Worm (Caenorhabditis elegans) whole organism, L1 larva: Measurements from ENCODE around the gene lgc-45.
A peak's percentile ranks its signal among the peaks of the same experiment; 100 is the strongest.

Experiments used
- C04F5.9 ChIP-seq: sonication (generic microtip); optimal IDR thresholded peaks from 2 replicates; lab custom pipeline; 2016; ENCODE audit warnings: missing genetic modification characterization, missing compliant biosample characterization
- C16A3.4 ChIP-seq: fragments of 150-350 bp; optimal IDR thresholded peaks from 2 replicates; lab custom pipeline; 2014; ENCODE audit warnings: missing biosample characterization, missing genetic modification characterization
- F16B12.6 ChIP-seq: fragments of 150-350 bp; optimal IDR thresholded peaks from 2 replicates; lab custom pipeline; 2014; ENCODE audit warnings: missing biosample characterization, missing genetic modification characterization
- blmp-1 ChIP-seq: fragments of 150-350 bp; optimal IDR thresholded peaks from 2 replicates; lab custom pipeline; 2014; ENCODE audit warnings: missing biosample characterization, missing genetic modification characterization
- ceh-82 ChIP-seq, 3 experiments: fragments of 150-350 bp in 1 of 3; sonication (generic microtip) in 2 of 3; optimal IDR thresholded peaks; 2 replicates each; lab custom pipeline; 2014 to 2017; ENCODE audit warnings: missing biosample characterization in 3 of 3, missing genetic modification characterization in 3 of 3
- ceh-88 ChIP-seq: fragments of 200-800 bp; sonication (Bioruptor generic); IDR thresholded peaks from 2 replicates; pipeline ENCODE4 v1.3.6; 2022; ENCODE audit warnings: missing genetic modification characterization, missing compliant biosample characterization
- dpl-1 ChIP-seq, 3 experiments: fragments of 150-350 bp in 2 of 3; sonication (generic microtip) in 1 of 3; optimal IDR thresholded peaks; 2 replicates each; lab custom pipeline; 2014 to 2017; ENCODE audit warnings: missing biosample characterization in 3 of 3, missing genetic modification characterization in 3 of 3, missing genetic modification reagents in 3 of 3
- dsc-1 ChIP-seq: sonication (generic microtip); optimal IDR thresholded peaks from 2 replicates; lab custom pipeline; 2016; ENCODE audit warnings: mild to moderate bottlenecking, missing genetic modification characterization, missing compliant biosample characterization
- efl-1 ChIP-seq, 4 experiments: fragments of 150-350 bp; optimal IDR thresholded peaks in 3 of 4; peaks in 1 of 4; 1 replicate in 1 of 4; 2 replicates in 3 of 4; lab custom pipeline; 2014; ENCODE audit warnings: missing biosample characterization in 2 of 4, missing genetic modification characterization in 2 of 4, missing genetic modification reagents in 2 of 4
- egl-13 ChIP-seq: sonication (generic microtip); optimal IDR thresholded peaks from 2 replicates; lab custom pipeline; 2016; ENCODE audit warnings: missing genotype, missing genetic modification reagents, missing genetic modification characterization, missing compliant biosample characterization
- fkh-10 ChIP-seq: sonication (generic microtip); optimal IDR thresholded peaks from 2 replicates; lab custom pipeline; 2017; ENCODE audit warnings: missing biosample characterization, missing genetic modification reagents, missing genetic modification characterization
- fkh-4 ChIP-seq: sonication (generic microtip); optimal IDR thresholded peaks from 2 replicates; lab custom pipeline; 2016; ENCODE audit warnings: missing compliant biosample characterization, missing genetic modification characterization, borderline replicate concordance
- fkh-8 ChIP-seq: sonication (generic microtip); optimal IDR thresholded peaks from 2 replicates; lab custom pipeline; 2016; ENCODE audit warnings: mild to moderate bottlenecking, missing genetic modification characterization, missing compliant biosample characterization
- fos-1 ChIP-seq: fragments of 150-350 bp; optimal IDR thresholded peaks from 2 replicates; lab custom pipeline; 2014; ENCODE audit warnings: missing biosample characterization, missing genetic modification characterization
- grh-1 ChIP-seq: fragments of 200-800 bp; sonication (Bioruptor generic); IDR thresholded peaks from 2 replicates; pipeline ENCODE4 v1.3.6; 2022; ENCODE audit warnings: missing genetic modification reagents, missing genetic modification characterization, missing compliant biosample characterization
- irx-1 ChIP-seq: sonication (generic microtip); optimal IDR thresholded peaks from 2 replicates; lab custom pipeline; 2016; ENCODE audit warnings: missing genetic modification characterization, missing compliant biosample characterization
- isw-1 ChIP-seq: fragments of 200-800 bp; sonication (Bioruptor generic); IDR thresholded peaks from 2 replicates; pipeline ENCODE4 v1.3.6; 2022; ENCODE audit warnings: missing genetic modification characterization, missing compliant biosample characterization
- lin-13 ChIP-seq: fragments of 150-350 bp; optimal IDR thresholded peaks from 2 replicates; lab custom pipeline; 2014; ENCODE audit warnings: missing biosample characterization, missing genetic modification reagents, missing genetic modification characterization
- lin-14 ChIP-seq: fragments of 200-800 bp; sonication (Bioruptor generic); optimal IDR thresholded peaks from 2 replicates; lab custom pipeline; 2018; ENCODE audit warnings: mild to moderate bottlenecking, missing genetic modification characterization, moderate library complexity, missing compliant biosample characterization
- lin-15B ChIP-seq: fragments of 150-350 bp; sonication (generic microtip); optimal IDR thresholded peaks from 3 replicates; lab custom pipeline; 2014; ENCODE audit warnings: missing biosample characterization, missing genetic modification characterization
- lin-35 ChIP-seq, 2 experiments: fragments of 150-350 bp; optimal IDR thresholded peaks; 2 replicates each; lab custom pipeline; 2014; ENCODE audit warnings: missing biosample characterization in 2 of 2, missing genetic modification characterization in 2 of 2, missing genetic modification reagents in 2 of 2
- lir-3 ChIP-seq: sonication (generic microtip); optimal IDR thresholded peaks from 2 replicates; lab custom pipeline; 2016; ENCODE audit warnings: mild to moderate bottlenecking, missing genetic modification characterization, moderate library complexity, missing compliant biosample characterization; ENCODE audit not compliant: poor library complexity
- lsy-2 ChIP-seq, 2 experiments: fragments of 150-350 bp; optimal IDR thresholded peaks; 2 replicates each; lab custom pipeline; 2014; ENCODE audit warnings: missing biosample characterization in 2 of 2, missing genetic modification characterization in 2 of 2
- mab-9 ChIP-seq: fragments of 200-800 bp; sonication (Bioruptor generic); IDR thresholded peaks from 2 replicates; pipeline ENCODE4 v1.3.6; 2022; ENCODE audit warnings: missing genetic modification reagents, missing genetic modification characterization, missing compliant biosample characterization
- mdl-1 ChIP-seq, 2 experiments: fragments of 150-350 bp; optimal IDR thresholded peaks; 2 replicates each; lab custom pipeline; 2014 to 2017; ENCODE audit warnings: missing biosample characterization in 2 of 2, missing genetic modification characterization in 2 of 2, inconsistent platforms in 1 of 2
- mep-1 ChIP-seq: fragments of 150-350 bp; optimal IDR thresholded peaks from 2 replicates; lab custom pipeline; 2014; ENCODE audit warnings: missing biosample characterization, missing genetic modification characterization
- nhr-19 ChIP-seq: fragments of 200-800 bp; sonication (Bioruptor generic); conservative IDR thresholded peaks from 2 replicates; pipeline ENCODE4 v1.3.6; 2022; ENCODE audit warnings: missing genetic modification characterization, missing compliant biosample characterization
- nhr-20 ChIP-seq: sonication (generic microtip); optimal IDR thresholded peaks from 2 replicates; lab custom pipeline; 2016; ENCODE audit warnings: mild to moderate bottlenecking, missing genetic modification characterization, missing compliant biosample characterization
- nhr-237 ChIP-seq: fragments of 150-350 bp; optimal IDR thresholded peaks from 2 replicates; lab custom pipeline; 2014; ENCODE audit warnings: missing biosample characterization, missing genetic modification characterization
- nhr-47 ChIP-seq: sonication (generic microtip); optimal IDR thresholded peaks from 2 replicates; lab custom pipeline; 2016; ENCODE audit warnings: mild to moderate bottlenecking, missing genetic modification characterization, moderate library complexity, missing compliant biosample characterization
- nhr-71 ChIP-seq: sonication (generic microtip); optimal IDR thresholded peaks from 2 replicates; lab custom pipeline; 2016; ENCODE audit warnings: mild to moderate bottlenecking, missing genetic modification characterization, moderate library complexity, missing compliant biosample characterization
- nhr-77 ChIP-seq: fragments of 150-350 bp; optimal IDR thresholded peaks from 2 replicates; lab custom pipeline; 2014; ENCODE audit warnings: missing biosample characterization, missing genetic modification characterization
- nhr-85 ChIP-seq: sonication (generic microtip); peaks from one replicate; lab custom pipeline; 2016; ENCODE audit warnings: missing genetic modification characterization, inconsistent platforms, missing compliant biosample characterization
- nhr-90 ChIP-seq: sonication (generic microtip); optimal IDR thresholded peaks from 2 replicates; lab custom pipeline; 2016; ENCODE audit warnings: mild to moderate bottlenecking, missing genetic modification characterization, missing compliant biosample characterization; ENCODE audit not compliant: poor library complexity
- pax-3 ChIP-seq: fragments of 200-800 bp; sonication (Bioruptor generic); optimal IDR thresholded peaks from 2 replicates; lab custom pipeline; 2018; ENCODE audit warnings: mild to moderate bottlenecking, missing genetic modification characterization, moderate library complexity, missing compliant biosample characterization
- rnt-1 ChIP-seq: sonication (generic microtip); optimal IDR thresholded peaks from 2 replicates; lab custom pipeline; 2016; ENCODE audit warnings: mild to moderate bottlenecking, missing genetic modification characterization, moderate library complexity, missing compliant biosample characterization
- snpc-4 ChIP-seq: fragments of 150-350 bp; optimal IDR thresholded peaks from 2 replicates; lab custom pipeline; 2014; ENCODE audit warnings: missing biosample characterization, missing genetic modification characterization
- snu-23 ChIP-seq: sonication (generic microtip); optimal IDR thresholded peaks from 2 replicates; lab custom pipeline; 2016; ENCODE audit warnings: missing genetic modification characterization, missing compliant biosample characterization
- swsn-7 ChIP-seq: sonication (generic microtip); optimal IDR thresholded peaks from 2 replicates; lab custom pipeline; 2016; ENCODE audit warnings: missing genetic modification characterization, missing compliant biosample characterization
- tbx-2 ChIP-seq: sonication (generic microtip); optimal IDR thresholded peaks from 2 replicates; lab custom pipeline; 2016; ENCODE audit warnings: missing genetic modification characterization, missing compliant biosample characterization
- unc-86 ChIP-seq: sonication (generic microtip); optimal IDR thresholded peaks from 2 replicates; lab custom pipeline; 2016; ENCODE audit warnings: missing genetic modification characterization, missing compliant biosample characterization
- unc-98 ChIP-seq: fragments of 200-800 bp; sonication (Bioruptor generic); IDR thresholded peaks from 2 replicates; pipeline ENCODE4 v1.3.6; 2022; ENCODE audit warnings: missing genetic modification characterization, missing compliant biosample characterization
- xbp-1 ChIP-seq: sonication (generic microtip); optimal IDR thresholded peaks from 2 replicates; lab custom pipeline; 2016; ENCODE audit warnings: missing genetic modification characterization, missing compliant biosample characterization

Gene lgc-45

DNA sequence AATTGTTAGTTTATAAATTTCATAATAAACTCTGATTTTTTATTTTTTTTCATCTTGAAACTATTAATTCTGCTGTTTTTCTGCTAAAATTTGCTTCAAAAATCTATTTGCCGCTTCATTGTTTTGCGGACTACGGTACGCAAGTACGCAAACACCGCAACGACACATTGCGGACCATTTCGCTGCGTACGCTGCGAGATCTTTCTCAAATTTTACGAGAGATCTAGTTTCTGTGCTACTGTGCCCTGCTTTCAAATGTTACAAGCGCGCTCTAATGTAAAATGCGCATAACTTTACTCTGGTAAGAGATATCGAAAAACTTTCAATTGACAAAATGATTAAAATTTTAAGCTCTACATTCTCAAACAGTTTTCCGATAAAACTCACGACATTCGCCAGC is 33.7 kb upstream of the lgc-45 start:
- TF ChIP-seq mdl-1 (tag; optimal IDR thresholded peaks at IDR 0.05; lab: Kevin White, UChicago) (peak in 1 of 2 experiments; percentile 27), lin-13 (GFP tag; lab: Kevin White, UChicago) (peak; percentile 61), efl-1 (optimal IDR thresholded peaks at IDR 0.05; lab: Kevin White, UChicago) (peak; percentile 71 to 79), efl-1 (GFP tag; optimal IDR thresholded peaks at IDR 0.05 in 1 of 2; lab: Kevin White, UChicago) (peak; percentile 66 to 97), nhr-47 (tag; lab: Kevin White, UChicago) (peak; percentile 84), unc-86 (tag; lab: Kevin White, UChicago) (peak; percentile 57), lin-35 (GFP tag; optimal IDR thresholded peaks at IDR 0.05; lab: Kevin White, UChicago) (peak; percentile 67 to 75), isw-1 (GFP tag; lab: Robert Waterston, UW) (peak; percentile 81), tbx-2 (tag; lab: Kevin White, UChicago) (peak; percentile 74), nhr-77 (tag; lab: Kevin White, UChicago) (peak; percentile 87), snu-23 (GFP tag; lab: Kevin White, UChicago) (peak; percentile 85), mab-9 (GFP tag; lab: Robert Waterston, UW) (peak; percentile 60; the same call in 1 of the 2 replicates), fkh-8 (tag; lab: Kevin White, UChicago) (peak; percentile 79), egl-13 (tag; lab: Kevin White, UChicago) (peak; percentile 45), fos-1 (tag; lab: Kevin White, UChicago) (peak; percentile 25), fkh-4 (peak; percentile 18), nhr-19 (GFP tag; lab: Robert Waterston, UW) (peak; percentile 88), irx-1 (tag; lab: Kevin White, UChicago) (peak; percentile 39), snpc-4 (peak; percentile 13), xbp-1 (tag; lab: Kevin White, UChicago) (peak; percentile 69), mep-1 (peak; percentile 45), F16B12.6 (peak; percentile 80), lin-15B (peak; percentile 84), lsy-2 (tag; optimal IDR thresholded peaks at IDR 0.05; lab: Kevin White, UChicago) (peak; percentile 94 to 97), blmp-1 (peak; percentile 15), lin-14 (GFP tag; lab: Kevin White, UChicago) (peak; percentile 81), nhr-20 (tag; lab: Kevin White, UChicago) (peak; percentile 79), dpl-1 (GFP tag; optimal IDR thresholded peaks at IDR 0.05; lab: Kevin White, UChicago) (peak; percentile 47 to 73 (median 67)), grh-1 (GFP tag; lab: Robert Waterston, UW) (peak; percentile 83), C16A3.4 (tag; lab: Kevin White, UChicago) (peak; percentile 51), rnt-1 (tag; lab: Kevin White, UChicago) (peak; percentile 73), nhr-237 (tag; lab: Kevin White, UChicago) (peak; percentile 34), fkh-10 (GFP tag; lab: Kevin White, UChicago) (peak; percentile 43), pax-3 (tag; lab: Kevin White, UChicago) (peak; percentile 77), C04F5.9 (tag; lab: Kevin White, UChicago) (peak; percentile 68), swsn-7 (tag; lab: Kevin White, UChicago) (peak; percentile 73), nhr-85 (tag; lab: Kevin White, UChicago) (peak; percentile 70), unc-98 (GFP tag; lab: Robert Waterston, UW) (peak; percentile 57; the same call in 1 of the 2 replicates), lir-3 (tag; lab: Kevin White, UChicago) (peak; percentile 76), dsc-1 (peak; percentile 58), nhr-71 (tag; lab: Kevin White, UChicago) (peak; percentile 88), ceh-88 (GFP tag; lab: Robert Waterston, UW) (peak; percentile 82), ceh-82 (tag; optimal IDR thresholded peaks at IDR 0.05; lab: Kevin White, UChicago) (peak in 2 of 3 experiments; percentile 50 to 54), nhr-90 (tag; lab: Kevin White, UChicago) (peak; percentile 40)
